Fruit fly (Drosophila melanogaster) whole organism, embryonic: ENCODE results near the gene Eig71Ei.

Source experiments
- ATbp ChIP-seq: fragments of 200-800 bp; sonication (Bioruptor generic); optimal IDR thresholded peaks from 2 replicates; lab custom pipeline; 2017; ENCODE audit warnings: missing biosample characterization, mild to moderate bottlenecking, missing genetic modification characterization, missing genetic modification reagents
- Blimp-1 ChIP-seq: fragments of 200-800 bp; sonication (Bioruptor generic); optimal IDR thresholded peaks from 3 replicates; lab custom pipeline; 2018; ENCODE audit warnings: missing biosample characterization, missing genetic modification characterization, mild to moderate bottlenecking, moderate library complexity, missing genetic modification reagents
- CG12104 ChIP-seq: fragments of 200-800 bp; sonication (Bioruptor generic); optimal IDR thresholded peaks from 3 replicates; lab custom pipeline; 2016; ENCODE audit warnings: missing biosample characterization, missing genetic modification characterization
- CG12155 ChIP-seq: fragments of 200-800 bp; sonication (Bioruptor generic); optimal IDR thresholded peaks from 3 replicates; lab custom pipeline; 2016; ENCODE audit warnings: missing biosample characterization, missing genetic modification characterization
- CG13123 ChIP-seq: fragments of 200-800 bp; sonication (Bioruptor generic); optimal IDR thresholded peaks from 2 replicates; lab custom pipeline; 2016; ENCODE audit warnings: missing biosample characterization, missing genetic modification characterization
- CG13287 ChIP-seq: fragments of 200-800 bp; sonication (Bioruptor generic); IDR thresholded peaks from 2 replicates; pipeline ENCODE4 v1.3.6; 2022; ENCODE audit warnings: missing biosample characterization, missing genetic modification characterization; ENCODE audit not compliant: partially characterized antibody
- CG14710 ChIP-seq: fragments of 200-800 bp; sonication (Bioruptor generic); optimal IDR thresholded peaks from 3 replicates; lab custom pipeline; 2019; ENCODE audit warnings: missing biosample characterization, mild to moderate bottlenecking, missing genetic modification characterization, moderate library complexity
- CG14965 ChIP-seq: fragments of 200-800 bp; sonication (Bioruptor generic); optimal IDR thresholded peaks from 2 replicates; lab custom pipeline; 2016; ENCODE audit warnings: missing biosample characterization, missing genetic modification characterization, borderline replicate concordance
- CG1529 ChIP-seq: fragments of 200-800 bp; sonication (Bioruptor generic); optimal IDR thresholded peaks from 3 replicates; lab custom pipeline; 2018; ENCODE audit warnings: missing biosample characterization, missing genetic modification characterization
- CG15696 ChIP-seq: fragments of 200-800 bp; sonication (Bioruptor generic); optimal IDR thresholded peaks from 2 replicates; lab custom pipeline; 2019; ENCODE audit warnings: missing biosample characterization, mild to moderate bottlenecking, missing genetic modification characterization, moderate library complexity
- CG16815 ChIP-seq: fragments of 200-800 bp; sonication (Bioruptor generic); optimal IDR thresholded peaks from 3 replicates; lab custom pipeline; 2017; ENCODE audit warnings: missing biosample characterization, mild to moderate bottlenecking, missing genetic modification characterization
- CG2875 ChIP-seq: fragments of 200-800 bp; sonication (Bioruptor generic); optimal IDR thresholded peaks from 2 replicates; lab custom pipeline; 2017; ENCODE audit warnings: missing biosample characterization, mild to moderate bottlenecking, missing genetic modification characterization, missing genetic modification reagents
- CG32772 ChIP-seq: fragments of 200-800 bp; sonication (Bioruptor generic); IDR thresholded peaks from 2 replicates; pipeline ENCODE4 v1.3.6; 2022; ENCODE audit warnings: missing biosample characterization, missing genetic modification characterization
- CG3281 ChIP-seq: fragments of 200-800 bp; sonication (Bioruptor generic); optimal IDR thresholded peaks from 3 replicates; lab custom pipeline; 2017; ENCODE audit warnings: missing biosample characterization, mild to moderate bottlenecking, missing genetic modification characterization
- CG5953 ChIP-seq: fragments of 200-800 bp; sonication (Bioruptor generic); IDR thresholded peaks from 2 replicates; pipeline ENCODE4 v1.3.6; 2022; ENCODE audit warnings: missing biosample characterization, missing genetic modification characterization
- CG6175 ChIP-seq: fragments of 200-800 bp; sonication (Bioruptor generic); IDR thresholded peaks from 3 replicates; pipeline ENCODE4 v1.3.6; 2022; ENCODE audit warnings: missing biosample characterization, missing genetic modification characterization
- CG7556 ChIP-seq: fragments of 200-800 bp; sonication (Bioruptor generic); optimal IDR thresholded peaks from 2 replicates; lab custom pipeline; 2017; ENCODE audit warnings: missing biosample characterization, mild to moderate bottlenecking, missing genetic modification characterization
- CG7963 ChIP-seq: fragments of 200-800 bp; sonication (Bioruptor generic); IDR thresholded peaks from 3 replicates; pipeline ENCODE4 v1.3.6; 2022; ENCODE audit warnings: missing biosample characterization, missing genetic modification characterization; ENCODE audit not compliant: partially characterized antibody
- CG8359 ChIP-seq: fragments of 200-800 bp; sonication (Bioruptor generic); optimal IDR thresholded peaks from 2 replicates; lab custom pipeline; 2017; ENCODE audit warnings: missing biosample characterization, mild to moderate bottlenecking, missing genetic modification characterization, borderline replicate concordance
- CG8924 ChIP-seq: fragments of 200-800 bp; optimal IDR thresholded peaks from 3 replicates; lab custom pipeline; 2019; ENCODE audit warnings: missing biosample characterization, mild to moderate bottlenecking, missing genetic modification characterization, moderate library complexity
- D ChIP-seq, 2 experiments: fragments of 200-800 bp in 1 of 2; fragments of >200 bp in 1 of 2; sonication (Bioruptor generic) in 1 of 2; optimal IDR thresholded peaks; 2 replicates in 1 of 2; 3 replicates in 1 of 2; lab custom pipeline; 2017; ENCODE audit warnings: mild to moderate bottlenecking in 1 of 2, missing biosample characterization in 1 of 2, missing genetic modification characterization in 1 of 2, missing genetic modification reagents in 1 of 2
- Dek ChIP-seq: fragments of 200-800 bp; sonication (Bioruptor generic); optimal IDR thresholded peaks from 3 replicates; lab custom pipeline; 2019; ENCODE audit warnings: missing biosample characterization, mild to moderate bottlenecking, missing genetic modification characterization, moderate library complexity
- Dp ChIP-seq: fragments of 200-800 bp; sonication (Bioruptor generic); optimal IDR thresholded peaks from 2 replicates; lab custom pipeline; 2018; ENCODE audit warnings: missing biosample characterization, mild to moderate bottlenecking, missing genetic modification characterization, moderate library complexity
- HLH54F ChIP-seq: fragments of 200-800 bp; sonication (Bioruptor generic); optimal IDR thresholded peaks from 3 replicates; lab custom pipeline; 2016; ENCODE audit warnings: missing biosample characterization, missing genetic modification characterization
- Mad ChIP-seq: fragments of 200-800 bp; sonication (Bioruptor generic); optimal IDR thresholded peaks from 2 replicates; lab custom pipeline; 2016; ENCODE audit warnings: missing biosample characterization, missing genetic modification characterization
- Nf-YB ChIP-seq: fragments of 200-800 bp; sonication (Bioruptor generic); optimal IDR thresholded peaks from 3 replicates; lab custom pipeline; 2019; ENCODE audit warnings: missing biosample characterization, mild to moderate bottlenecking, missing genetic modification characterization, moderate library complexity
- Oaz ChIP-seq: fragments of 200-800 bp; sonication (Bioruptor generic); IDR thresholded peaks from 2 replicates; pipeline ENCODE4 v1.3.6; 2022; ENCODE audit warnings: missing biosample characterization, missing genetic modification characterization
- Scr ChIP-seq: fragments of 200-800 bp; sonication (Bioruptor generic); IDR thresholded peaks from 2 replicates; pipeline ENCODE4 v1.3.6; 2022; ENCODE audit warnings: missing biosample characterization, missing genetic modification characterization; ENCODE audit not compliant: partially characterized antibody
- Sox100B ChIP-seq: fragments of 200-800 bp; sonication (Bioruptor generic); optimal IDR thresholded peaks from 3 replicates; lab custom pipeline; 2018; ENCODE audit warnings: missing biosample characterization, mild to moderate bottlenecking, missing genetic modification characterization
- Sry-δ ChIP-seq: fragments of 200-800 bp; sonication (Bioruptor generic); optimal IDR thresholded peaks from 2 replicates; lab custom pipeline; 2016; ENCODE audit warnings: missing biosample characterization, missing genetic modification characterization
- Taf1 ChIP-seq: fragments of 200-800 bp; sonication (Bioruptor generic); IDR thresholded peaks from 2 replicates; pipeline ENCODE4 v1.3.6; 2022; ENCODE audit warnings: missing biosample characterization, missing genetic modification characterization
- YL-1 ChIP-seq: fragments of 200-800 bp; sonication (Bioruptor generic); optimal IDR thresholded peaks from 3 replicates; lab custom pipeline; 2017; ENCODE audit warnings: missing biosample characterization, mild to moderate bottlenecking, missing genetic modification characterization
- amos ChIP-seq: fragments of 200-800 bp; sonication (Bioruptor generic); IDR thresholded peaks from 2 replicates; pipeline ENCODE4 v1.3.6; 2022; ENCODE audit warnings: missing biosample characterization, missing genetic modification characterization; ENCODE audit not compliant: partially characterized antibody
- ash1 ChIP-seq: fragments of 200-800 bp; sonication (Bioruptor generic); optimal IDR thresholded peaks from 2 replicates; lab custom pipeline; 2018; ENCODE audit warnings: missing biosample characterization, mild to moderate bottlenecking, missing genetic modification characterization
- br ChIP-seq: fragments of >200 bp; optimal IDR thresholded peaks from 2 replicates; lab custom pipeline; 2017
- bsh ChIP-seq, 2 experiments: fragments of 200-800 bp; sonication (Bioruptor generic); optimal IDR thresholded peaks; 2 replicates each; lab custom pipeline; 2017 to 2018; ENCODE audit warnings: mild to moderate bottlenecking in 2 of 2, missing biosample characterization in 2 of 2, missing genetic modification characterization in 2 of 2, moderate library complexity in 1 of 2
- ci ChIP-seq: fragments of 200-800 bp; sonication (Bioruptor generic); IDR thresholded peaks from 3 replicates; pipeline ENCODE4 v1.3.6; 2022; ENCODE audit warnings: missing biosample characterization, missing genetic modification characterization
- crc ChIP-seq: fragments of 200-800 bp; sonication (Bioruptor generic); optimal IDR thresholded peaks from 2 replicates; lab custom pipeline; 2016; ENCODE audit warnings: missing biosample characterization, missing genetic modification characterization
- dmrt99B ChIP-seq: fragments of 200-800 bp; sonication (Bioruptor generic); optimal IDR thresholded peaks from 2 replicates; lab custom pipeline; 2018; ENCODE audit warnings: missing biosample characterization, mild to moderate bottlenecking, missing genetic modification characterization, moderate library complexity
- gsb ChIP-seq: fragments of 200-800 bp; sonication (Bioruptor generic); IDR thresholded peaks from 2 replicates; pipeline ENCODE4 v1.3.6; 2022; ENCODE audit warnings: missing biosample characterization, missing genetic modification characterization
- insv ChIP-seq, 2 experiments: fragments of 200-800 bp; sonication (Bioruptor generic); optimal IDR thresholded peaks; 3 replicates each; lab custom pipeline; 2016 to 2018; ENCODE audit warnings: missing biosample characterization in 2 of 2, missing genetic modification characterization in 2 of 2
- rib ChIP-seq: fragments of 200-800 bp; sonication (Bioruptor generic); IDR thresholded peaks from 2 replicates; pipeline ENCODE4 v1.3.6; 2022; ENCODE audit warnings: missing biosample characterization, missing genetic modification characterization
- ro ChIP-seq: fragments of 200-800 bp; sonication (Bioruptor generic); IDR thresholded peaks from 2 replicates; pipeline ENCODE4 v1.3.6; 2022; ENCODE audit warnings: missing biosample characterization, missing genetic modification characterization
- sc ChIP-seq, 3 experiments: fragments of >200 bp in 2 of 3; fragments of 200-800 bp in 1 of 3; sonication (Bioruptor generic) in 1 of 3; optimal IDR thresholded peaks; 2 replicates in 2 of 3; 3 replicates in 1 of 3; lab custom pipeline; 2017; ENCODE audit warnings: mild to moderate bottlenecking in 1 of 3, missing biosample characterization in 1 of 3, missing genetic modification characterization in 1 of 3, missing genetic modification reagents in 1 of 3
- seq ChIP-seq: fragments of 200-800 bp; sonication (Bioruptor generic); IDR thresholded peaks from 2 replicates; pipeline ENCODE4 v1.3.6; 2022; ENCODE audit warnings: missing biosample characterization, missing genetic modification characterization
- slbo ChIP-seq: fragments of 200-800 bp; sonication (Bioruptor generic); IDR thresholded peaks from 2 replicates; pipeline ENCODE4 v1.3.6; 2022; ENCODE audit warnings: missing biosample characterization, missing genetic modification characterization
- sna ChIP-seq: fragments of 200-800 bp; sonication (Bioruptor generic); IDR thresholded peaks from 2 replicates; pipeline ENCODE4 v1.3.6; 2022; ENCODE audit warnings: missing biosample characterization, missing genetic modification characterization; ENCODE audit not compliant: partially characterized antibody

Gene Eig71Ei

DNA sequence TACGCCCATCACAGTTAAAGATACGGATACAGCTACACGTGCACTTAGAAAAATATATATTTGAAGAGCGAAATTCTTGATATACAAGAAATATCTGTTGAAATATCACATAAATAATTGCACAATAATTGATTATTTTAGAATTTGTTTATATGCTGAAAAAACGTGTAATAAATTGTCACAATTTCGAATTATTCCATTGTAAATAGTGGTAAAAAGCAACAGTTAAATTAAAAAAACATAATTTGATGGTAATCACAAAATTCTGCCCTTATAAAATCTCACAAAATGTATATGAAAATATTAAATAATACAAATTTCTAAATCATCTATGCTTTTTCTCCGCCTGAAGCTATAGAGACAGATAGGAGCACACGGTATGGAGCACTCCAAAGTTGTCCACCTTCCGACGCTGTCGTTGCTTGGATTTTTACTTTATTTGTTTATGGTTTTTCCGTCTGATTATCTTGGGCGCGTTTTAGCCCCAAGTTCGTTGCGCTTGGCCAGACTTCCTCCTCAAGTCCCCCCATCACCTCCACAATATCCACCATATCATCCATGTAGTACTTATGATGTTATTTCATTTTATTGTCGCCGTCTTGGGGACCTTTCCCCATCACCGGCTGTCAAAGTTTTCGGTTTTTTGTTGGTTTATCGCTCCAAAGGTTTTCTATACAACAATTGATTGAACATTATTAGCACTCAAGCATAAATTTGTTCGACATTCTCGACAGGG, 44.9 kb downstream of the Eig71Ei start (continued):
- TF ChIP-seq CG5953 (GFP tag; lab: Robert Waterston, UW) (peak; percentile 35; the same call in 1 of the 2 replicates), ash1 (no peak), ATbp (GFP tag; lab: Kevin White, UChicago) (peak; percentile 5), sna (GFP tag; lab: Robert Waterston, UW) (no peak), Sox100B (GFP tag; lab: Kevin White, UChicago) (peak; percentile 80), CG7963 (GFP tag; lab: Robert Waterston, UW) (no peak), CG3281 (GFP tag; lab: Kevin White, UChicago) (peak; percentile 24), CG1529 (peak; percentile 69), CG12104 (GFP tag; lab: Kevin White, UChicago) (peak; percentile 55), CG15696 (tag; lab: Kevin White, UChicago) (peak; percentile 52), Sry-δ (GFP tag; lab: Kevin White, UChicago) (no peak), CG16815 (GFP tag; lab: Kevin White, UChicago) (peak; percentile 35), CG2875 (GFP tag; lab: Kevin White, UChicago) (peak; percentile 34), Dp (no peak), CG32772 (GFP tag; lab: Robert Waterston, UW) (peak; percentile 8; the same call in 1 of the 2 replicates), ci (0 out of 3 replicates have a peak, but pooled peaks have one; percentile 31), Mad (GFP tag; lab: Kevin White, UChicago) (no peak), bsh (GFP tag; optimal IDR thresholded peaks at IDR 0.05; lab: Kevin White, UChicago) (peak; percentile 0 to 77), CG13123 (GFP tag; lab: Kevin White, UChicago) (no peak), Taf1 (no peak), Nf-YB (GFP tag; lab: Kevin White, UChicago) (peak; percentile 56), br (no peak), CG7556 (GFP tag; lab: Kevin White, UChicago) (peak; percentile 71), ro (GFP tag; lab: Robert Waterston, UW) (no peak), Scr (GFP tag; lab: Robert Waterston, UW) (no peak), seq (no peak), YL-1 (GFP tag; lab: Kevin White, UChicago) (no peak), HLH54F (GFP tag; lab: Kevin White, UChicago) (no peak), crc (GFP tag; lab: Kevin White, UChicago) (no peak), insv (GFP tag; optimal IDR thresholded peaks at IDR 0.05; lab: Kevin White, UChicago) (no peak), Dek (no peak), Oaz (no peak), Blimp-1 (GFP tag; lab: Kevin White, UChicago) (peak; percentile 75), amos (GFP tag; lab: Robert Waterston, UW) (no peak), gsb (no peak), CG8359 (GFP tag; lab: Kevin White, UChicago) (peak; percentile 3), CG6175 (no peak), CG14710 (peak; percentile 84), rib (GFP tag; lab: Robert Waterston, UW) (0 out of 2 replicates have a peak, but pooled peaks have one; percentile 14), D (optimal IDR thresholded peaks at IDR 0.05; lab: Kevin White, UChicago) (no peak), D (GFP tag; optimal IDR thresholded peaks at IDR 0.05; lab: Kevin White, UChicago) (peak; percentile 60), CG8924 (tag; lab: Kevin White, UChicago) (peak; percentile 72), CG14965 (GFP tag; lab: Kevin White, UChicago) (no peak), slbo (GFP tag; lab: Robert Waterston, UW) (no peak), CG12155 (GFP tag; lab: Kevin White, UChicago) (peak; percentile 29), CG13287 (GFP tag; lab: Robert Waterston, UW) (no peak), sc (optimal IDR thresholded peaks at IDR 0.05; lab: Kevin White, UChicago) (no peak), sc (GFP tag; optimal IDR thresholded peaks at IDR 0.05; lab: Kevin White, UChicago) (peak; percentile 63), dmrt99B (tag; lab: Kevin White, UChicago) (peak; percentile 78)
